Fruit fly (Drosophila melanogaster): ENCODE data around the gene CkIalpha.

The CkIalpha gene

dm6 chrX:12699095-12699750, 45.8 kb downstream of the CkIalpha start (continued):
- no peak for TF ChIP-seq CG12219 (GFP tag; optimal IDR thresholded peaks at IDR 0.05)
- no peak for TF ChIP-seq CG1792 (GFP tag; optimal IDR thresholded peaks at IDR 0.05)
- TF ChIP-seq HLH3B (GFP tag; IDR thresholded peaks at IDR 0.05), result no peak
- TF ChIP-seq seq (GFP tag; IDR thresholded peaks at IDR 0.05), result 0 out of 2 replicates have a peak, but pooled peaks have one; percentile 7
- peak; percentile 4 for TF ChIP-seq org-1 (GFP tag; optimal IDR thresholded peaks at IDR 0.05)
- no peak for TF ChIP-seq CrebB (tag; optimal IDR thresholded peaks at IDR 0.05)
- no peak for TF ChIP-seq CG5245 (GFP tag; optimal IDR thresholded peaks at IDR 0.05)
- TF ChIP-seq Dref (GFP tag; IDR thresholded peaks at IDR 0.05), result no peak
- TF ChIP-seq dimm (GFP tag; IDR thresholded peaks at IDR 0.05), result no peak
- no peak for TF ChIP-seq hth (optimal IDR thresholded peaks at IDR 0.05)
- TF ChIP-seq esg (GFP tag; conservative IDR thresholded peaks at IDR 0.05), result peak; percentile 59; the same call in 1 of the 2 replicates
- no peak for TF ChIP-seq CG3838 (GFP tag; optimal IDR thresholded peaks at IDR 0.05)
- TF ChIP-seq caup (GFP tag; optimal IDR thresholded peaks at IDR 0.05; ENCODE audit: severe bottlenecking), result peak; percentile 5
- no peak for TF ChIP-seq wek (GFP tag; optimal IDR thresholded peaks at IDR 0.05)
- no peak for TF ChIP-seq CG6683 (GFP tag; optimal IDR thresholded peaks at IDR 0.05)
- TF ChIP-seq Hmx (GFP tag; optimal IDR thresholded peaks at IDR 0.05), result no peak
- TF ChIP-seq CG34376 (GFP tag; optimal IDR thresholded peaks at IDR 0.05), result no peak
- TF ChIP-seq Adf1 (GFP tag; IDR thresholded peaks at IDR 0.05), result no peak
- TF ChIP-seq Med (GFP tag), result peak; percentile 73
- TF ChIP-seq CG12299 (tag; optimal IDR thresholded peaks at IDR 0.05), result no peak
- TF ChIP-seq al (GFP tag; IDR thresholded peaks at IDR 0.05), result no peak
- TF ChIP-seq CG5180 (GFP tag; optimal IDR thresholded peaks at IDR 0.05), result no peak
- TF ChIP-seq CHES-1-like (GFP tag; optimal IDR thresholded peaks at IDR 0.05), result no peak
- no peak for TF ChIP-seq pfk (GFP tag; optimal IDR thresholded peaks at IDR 0.05)
- TF ChIP-seq MESR4 (GFP tag; optimal IDR thresholded peaks at IDR 0.05), result no peak
- TF ChIP-seq CG15011 (GFP tag; optimal IDR thresholded peaks at IDR 0.05), result no peak
- no peak for TF ChIP-seq CG10321 (GFP tag; IDR thresholded peaks at IDR 0.05)
- TF ChIP-seq Lim3 (GFP tag; IDR thresholded peaks at IDR 0.05), result no peak
- TF ChIP-seq ac (GFP tag; optimal IDR thresholded peaks at IDR 0.05), result no peak
- no peak for TF ChIP-seq vnd (GFP tag; IDR thresholded peaks at IDR 0.05; ENCODE audit: partially characterized antibody)
- peak; percentile 25; the same call in 1 of the 2 replicates for TF ChIP-seq sisA (GFP tag; IDR thresholded peaks at IDR 0.05)
- TF ChIP-seq CG15479 (GFP tag; optimal IDR thresholded peaks at IDR 0.05), result no peak
- no peak for TF ChIP-seq CG4360 (GFP tag; IDR thresholded peaks at IDR 0.05)
- no peak for TF ChIP-seq tll (GFP tag; optimal IDR thresholded peaks at IDR 0.05)
- no peak for TF ChIP-seq B-H1 (GFP tag; IDR thresholded peaks at IDR 0.05)
- no peak for TF ChIP-seq CG34422 (GFP tag; IDR thresholded peaks at IDR 0.05)
- TF ChIP-seq ash1 (GFP tag; optimal IDR thresholded peaks at IDR 0.05), result no peak
- peak; percentile 23 for TF ChIP-seq lilli (GFP tag; optimal IDR thresholded peaks at IDR 0.05)
- no peak for TF ChIP-seq Bgb (GFP tag; IDR thresholded peaks at IDR 0.05; ENCODE audit: partially characterized antibody)
- TF ChIP-seq Rfx (GFP tag; IDR thresholded peaks at IDR 0.05), result peak; percentile 39; the same call in 1 of the 2 replicates
- TF ChIP-seq Abd-B (GFP tag; optimal IDR thresholded peaks at IDR 0.05), result peak; percentile 11
- no peak for TF ChIP-seq CG12769 (tag; optimal IDR thresholded peaks at IDR 0.05)
- TF ChIP-seq pnt (GFP tag; optimal IDR thresholded peaks at IDR 0.05), result peak; percentile 33
- TF ChIP-seq CG11398 (GFP tag; optimal IDR thresholded peaks at IDR 0.05), result no peak
- no peak for TF ChIP-seq gfzf (GFP tag; optimal IDR thresholded peaks at IDR 0.05)
- TF ChIP-seq CG12236 (GFP tag; optimal IDR thresholded peaks at IDR 0.05), result no peak
- no peak for TF ChIP-seq CTCF (GFP tag; optimal IDR thresholded peaks at IDR 0.05)
- TF ChIP-seq CG18011 (GFP tag; optimal IDR thresholded peaks at IDR 0.05), result no peak
- TF ChIP-seq D (optimal IDR thresholded peaks at IDR 0.05), result no peak
- no peak for TF ChIP-seq D (GFP tag; optimal IDR thresholded peaks at IDR 0.05)
- TF ChIP-seq Hmr (GFP tag; optimal IDR thresholded peaks at IDR 0.05), result peak; percentile 51

Data from whole organism, embryonic.